Worm (Caenorhabditis elegans) whole organism, L2 larva: ENCODE data around the gene oga-1.

Experiments
- C34F6.9 ChIP-seq: fragments of 150-350 bp; optimal IDR thresholded peaks from 2 replicates; lab custom pipeline; 2014; ENCODE audit warnings: missing biosample characterization, missing genetic modification characterization
- F13H6.1 ChIP-seq: sonication (generic microtip); optimal IDR thresholded peaks from 2 replicates; lab custom pipeline; 2016; ENCODE audit warnings: missing genetic modification characterization, missing compliant biosample characterization
- R02D3.7 ChIP-seq: fragments of 150-350 bp; optimal IDR thresholded peaks from 2 replicates; lab custom pipeline; 2014; ENCODE audit warnings: missing biosample characterization, missing genetic modification characterization
- Y55F3AM.14 ChIP-seq: fragments of 200-800 bp; sonication (Bioruptor generic); optimal IDR thresholded peaks from 2 replicates; lab custom pipeline; 2018; ENCODE audit warnings: mild to moderate bottlenecking, missing genetic modification characterization, missing compliant biosample characterization
- ZK546.5 ChIP-seq: sonication (generic microtip); optimal IDR thresholded peaks from 2 replicates; lab custom pipeline; 2017; ENCODE audit warnings: missing biosample characterization, missing genetic modification characterization
- alr-1 ChIP-seq: fragments of 150-350 bp; optimal IDR thresholded peaks from 2 replicates; lab custom pipeline; 2014; ENCODE audit warnings: missing biosample characterization, missing genetic modification characterization
- aly-2 ChIP-seq: fragments of 150-350 bp; optimal IDR thresholded peaks from 2 replicates; lab custom pipeline; 2014; ENCODE audit warnings: missing biosample characterization, missing genetic modification characterization
- ama-1 ChIP-seq: fragments of 150-350 bp; optimal IDR thresholded peaks from 2 replicates; lab custom pipeline; 2018; ENCODE audit warnings: inconsistent platforms
- blmp-1 ChIP-seq: sonication (generic microtip); optimal IDR thresholded peaks from 2 replicates; lab custom pipeline; 2017; ENCODE audit warnings: missing genetic modification characterization, mild to moderate bottlenecking, missing compliant biosample characterization, antibody characterized with exemption, moderate library complexity; ENCODE audit not compliant: insufficient read depth
- ceh-16 ChIP-seq: fragments of 150-350 bp; optimal IDR thresholded peaks from 2 replicates; lab custom pipeline; 2014; ENCODE audit warnings: missing biosample characterization, missing genetic modification characterization
- ceh-82 ChIP-seq: fragments of 150-350 bp; optimal IDR thresholded peaks from 2 replicates; lab custom pipeline; 2014; ENCODE audit warnings: missing biosample characterization, missing genetic modification characterization
- crh-2 ChIP-seq: sonication (generic microtip); optimal IDR thresholded peaks from 2 replicates; lab custom pipeline; 2017; ENCODE audit warnings: missing biosample characterization, missing genetic modification characterization
- dmd-4 ChIP-seq: sonication (generic microtip); optimal IDR thresholded peaks from 2 replicates; lab custom pipeline; 2017; ENCODE audit warnings: missing biosample characterization, missing genetic modification characterization
- egl-27 ChIP-seq: sonication (generic microtip); optimal IDR thresholded peaks from 3 replicates; lab custom pipeline; 2017; ENCODE audit warnings: missing biosample characterization, missing genetic modification reagents, missing genetic modification characterization
- elt-1 ChIP-seq: fragments of 150-350 bp; optimal IDR thresholded peaks from 2 replicates; lab custom pipeline; 2014; ENCODE audit warnings: missing biosample characterization, missing genetic modification characterization
- elt-3 ChIP-seq: sonication (generic microtip); optimal IDR thresholded peaks from 2 replicates; lab custom pipeline; 2017; ENCODE audit warnings: missing biosample characterization, missing genetic modification characterization
- fos-1 ChIP-seq: fragments of 150-350 bp; optimal IDR thresholded peaks from 2 replicates; lab custom pipeline; 2014; ENCODE audit warnings: missing biosample characterization, missing genetic modification characterization
- gmeb-1 ChIP-seq: fragments of 150-350 bp; optimal IDR thresholded peaks from 2 replicates; lab custom pipeline; 2014; ENCODE audit warnings: missing biosample characterization, missing genetic modification characterization
- lin-11 ChIP-seq: fragments of 150-350 bp; sonication (generic microtip); optimal IDR thresholded peaks from 2 replicates; lab custom pipeline; 2014; ENCODE audit warnings: missing biosample characterization, missing genetic modification characterization, inconsistent platforms, mixed read lengths
- lin-13 ChIP-seq: fragments of 150-350 bp; optimal IDR thresholded peaks from 2 replicates; lab custom pipeline; 2014; ENCODE audit warnings: missing biosample characterization, missing genetic modification reagents, missing genetic modification characterization
- lin-39 ChIP-seq: fragments of 150-350 bp; optimal IDR thresholded peaks from 2 replicates; lab custom pipeline; 2014; ENCODE audit warnings: missing biosample characterization, missing genetic modification reagents, missing genetic modification characterization
- lsy-2 ChIP-seq, 2 experiments: fragments of 150-350 bp in 1 of 2; sonication (generic microtip) in 1 of 2; optimal IDR thresholded peaks; 2 replicates each; lab custom pipeline; 2014 to 2017; ENCODE audit warnings: missing biosample characterization in 2 of 2, missing genetic modification characterization in 2 of 2
- mab-5 ChIP-seq: fragments of 150-350 bp; optimal IDR thresholded peaks from 2 replicates; lab custom pipeline; 2014; ENCODE audit warnings: missing biosample characterization, missing genetic modification characterization
- mbf-1 ChIP-seq: sonication (generic microtip); optimal IDR thresholded peaks from 2 replicates; lab custom pipeline; 2017; ENCODE audit warnings: missing biosample characterization, missing genetic modification characterization
- mdl-1 ChIP-seq, 2 experiments: fragments of 150-350 bp in 1 of 2; sonication (generic microtip) in 1 of 2; optimal IDR thresholded peaks; 2 replicates each; lab custom pipeline; 2017; ENCODE audit warnings: missing biosample characterization in 2 of 2, missing genetic modification characterization in 2 of 2
- nhr-10 ChIP-seq: sonication (generic microtip); optimal IDR thresholded peaks from 2 replicates; lab custom pipeline; 2017; ENCODE audit warnings: missing biosample characterization, missing genetic modification characterization
- nhr-11 ChIP-seq: fragments of 150-350 bp; optimal IDR thresholded peaks from 2 replicates; lab custom pipeline; 2014; ENCODE audit warnings: missing biosample characterization, missing genetic modification characterization
- nhr-12 ChIP-seq: fragments of 150-350 bp; optimal IDR thresholded peaks from 2 replicates; lab custom pipeline; 2014; ENCODE audit warnings: missing biosample characterization, missing genetic modification characterization
- nhr-129 ChIP-seq: fragments of 150-350 bp; optimal IDR thresholded peaks from 2 replicates; lab custom pipeline; 2014; ENCODE audit warnings: missing biosample characterization, missing genetic modification characterization
- nhr-21 ChIP-seq: fragments of 150-350 bp; optimal IDR thresholded peaks from 2 replicates; lab custom pipeline; 2014; ENCODE audit warnings: missing biosample characterization, missing genetic modification characterization
- nhr-23 ChIP-seq: fragments of 150-350 bp; optimal IDR thresholded peaks from 2 replicates; lab custom pipeline; 2014; ENCODE audit warnings: missing biosample characterization, missing genetic modification reagents, missing genetic modification characterization
- nhr-237 ChIP-seq: fragments of 150-350 bp; optimal IDR thresholded peaks from 2 replicates; lab custom pipeline; 2014; ENCODE audit warnings: missing biosample characterization, missing genetic modification characterization
- nhr-25 ChIP-seq: fragments of 150-350 bp; sonication (generic microtip); optimal IDR thresholded peaks from 3 replicates; lab custom pipeline; 2014; ENCODE audit warnings: missing biosample characterization, missing genetic modification characterization
- nhr-6 ChIP-seq: fragments of 150-350 bp; optimal IDR thresholded peaks from 2 replicates; lab custom pipeline; 2014; ENCODE audit warnings: missing biosample characterization, missing genetic modification characterization
- nhr-77 ChIP-seq: fragments of 150-350 bp; optimal IDR thresholded peaks from 2 replicates; lab custom pipeline; 2014; ENCODE audit warnings: missing biosample characterization, missing genetic modification characterization
- peb-1 ChIP-seq: fragments of 150-350 bp; optimal IDR thresholded peaks from 2 replicates; lab custom pipeline; 2014; ENCODE audit warnings: missing biosample characterization, missing genetic modification characterization
- sem-4 ChIP-seq: fragments of 150-350 bp; optimal IDR thresholded peaks from 2 replicates; lab custom pipeline; 2014; ENCODE audit warnings: missing biosample characterization, missing genetic modification reagents, missing genetic modification characterization
- skn-1 ChIP-seq: sonication (generic microtip); optimal IDR thresholded peaks from 2 replicates; lab custom pipeline; 2017; ENCODE audit warnings: missing biosample characterization, missing genetic modification characterization
- sma-3 ChIP-seq: sonication (generic microtip); optimal IDR thresholded peaks from 2 replicates; lab custom pipeline; 2016; ENCODE audit warnings: missing genetic modification reagents, missing genetic modification characterization, missing compliant biosample characterization
- sma-9 ChIP-seq, 2 experiments: fragments of 150-350 bp in 1 of 2; sonication (generic microtip) in 1 of 2; optimal IDR thresholded peaks; 2 replicates each; lab custom pipeline; 2014 to 2016; ENCODE audit warnings: missing genetic modification characterization in 2 of 2, mild to moderate bottlenecking in 1 of 2, missing biosample characterization in 1 of 2, missing compliant biosample characterization in 1 of 2, missing genetic modification reagents in 1 of 2, moderate library complexity in 1 of 2
- snpc-4 ChIP-seq: fragments of 150-350 bp; optimal IDR thresholded peaks from 2 replicates; lab custom pipeline; 2014; ENCODE audit warnings: missing biosample characterization, missing genetic modification characterization
- unc-39 ChIP-seq: fragments of 150-350 bp; optimal IDR thresholded peaks from 2 replicates; lab custom pipeline; 2014; ENCODE audit warnings: missing biosample characterization, missing genetic modification characterization
- unc-55 ChIP-seq: fragments of 150-350 bp; sonication (generic microtip); optimal IDR thresholded peaks from 3 replicates; lab custom pipeline; 2014; ENCODE audit warnings: missing biosample characterization, missing genetic modification reagents, missing genetic modification characterization
- unc-62 ChIP-seq: fragments of 150-350 bp; optimal IDR thresholded peaks from 2 replicates; lab custom pipeline; 2014; ENCODE audit warnings: missing biosample characterization, missing genetic modification reagents, missing genetic modification characterization
- zag-1 ChIP-seq: fragments of 150-350 bp; optimal IDR thresholded peaks from 2 replicates; lab custom pipeline; 2014; ENCODE audit warnings: missing biosample characterization, missing genetic modification characterization
- ztf-1 ChIP-seq: fragments of 200-800 bp; sonication (Bioruptor generic); conservative IDR thresholded peaks from 2 replicates; pipeline ENCODE4 v1.3.6; 2022; ENCODE audit warnings: missing genetic modification characterization, missing compliant biosample characterization
- ztf-11 ChIP-seq: sonication (generic microtip); optimal IDR thresholded peaks from 2 replicates; lab custom pipeline; 2017; ENCODE audit warnings: missing biosample characterization, missing genetic modification characterization
- ztf-4 ChIP-seq: fragments of 150-350 bp; optimal IDR thresholded peaks from 2 replicates; lab custom pipeline; 2014; ENCODE audit warnings: missing biosample characterization, missing genetic modification characterization

Gene oga-1

ce11 chrX:9372987-9373386, 25.8 kb upstream of the oga-1 start:
- no peak for TF ChIP-seq snpc-4 (tag; lab: Kevin White, UChicago)
- no peak for TF ChIP-seq elt-3 (tag; lab: Kevin White, UChicago)
- no peak for TF ChIP-seq mbf-1 (tag; lab: Kevin White, UChicago)
- no peak for TF ChIP-seq mab-5 (tag; lab: Kevin White, UChicago)
- no peak for TF ChIP-seq nhr-11 (tag; lab: Kevin White, UChicago)
- TF ChIP-seq lsy-2 (tag; optimal IDR thresholded peaks at IDR 0.05; lab: Kevin White, UChicago), result peak in 1 of 2 experiments; percentile 26
- no peak for TF ChIP-seq unc-39
- no peak for TF ChIP-seq dmd-4 (tag; lab: Kevin White, UChicago)
- no peak for TF ChIP-seq ztf-4
- TF ChIP-seq egl-27 (tag; lab: Kevin White, UChicago), result no peak
- no peak for TF ChIP-seq skn-1 (tag; lab: Kevin White, UChicago)
- TF ChIP-seq nhr-10 (tag; lab: Kevin White, UChicago), result no peak
- TF ChIP-seq zag-1 (tag; lab: Kevin White, UChicago), result no peak
- TF ChIP-seq sem-4 (tag; lab: Kevin White, UChicago), result no peak
- no peak for TF ChIP-seq nhr-237 (tag; lab: Kevin White, UChicago)
- TF ChIP-seq unc-55 (GFP tag; lab: Kevin White, UChicago), result peak; percentile 34
- TF ChIP-seq gmeb-1, result no peak
- no peak for TF ChIP-seq nhr-25 (tag; lab: Kevin White, UChicago)
- peak; percentile 26 for TF ChIP-seq crh-2 (tag; lab: Kevin White, UChicago)
- TF ChIP-seq sma-9 (GFP tag; optimal IDR thresholded peaks at IDR 0.05; lab: Kevin White, UChicago), result no peak
- TF ChIP-seq sma-9 (tag; optimal IDR thresholded peaks at IDR 0.05; lab: Kevin White, UChicago), result no peak
- TF ChIP-seq ceh-82, result no peak
- no peak for TF ChIP-seq R02D3.7 (tag; lab: Kevin White, UChicago)
- TF ChIP-seq unc-62 (GFP tag; lab: Kevin White, UChicago), result no peak
- peak; percentile 17 for TF ChIP-seq fos-1 (tag; lab: Kevin White, UChicago)
- TF ChIP-seq aly-2 (tag; lab: Kevin White, UChicago), result no peak
- TF ChIP-seq nhr-21 (tag; lab: Kevin White, UChicago), result no peak
- peak; percentile 34 for TF ChIP-seq sma-3 (GFP tag; lab: Kevin White, UChicago)
- TF ChIP-seq ceh-16 (tag; lab: Kevin White, UChicago), result peak; percentile 1
- TF ChIP-seq nhr-6 (tag; lab: Kevin White, UChicago), result no peak
- TF ChIP-seq Y55F3AM.14, result peak; percentile 41
- TF ChIP-seq nhr-12, result no peak
- TF ChIP-seq elt-1, result no peak
- no peak for TF ChIP-seq C34F6.9 (tag; lab: Kevin White, UChicago)
- TF ChIP-seq mdl-1 (tag; optimal IDR thresholded peaks at IDR 0.05; lab: Kevin White, UChicago), result no peak
- TF ChIP-seq lin-11 (tag; lab: Kevin White, UChicago), result no peak
- peak; percentile 30 for TF ChIP-seq lin-13 (GFP tag; lab: Kevin White, UChicago)
- TF ChIP-seq nhr-77 (tag; lab: Kevin White, UChicago), result no peak
- no peak for TF ChIP-seq nhr-23 (tag; lab: Kevin White, UChicago)
- no peak for TF ChIP-seq ZK546.5 (tag; lab: Kevin White, UChicago)
- TF ChIP-seq blmp-1, result no peak
- no peak for TF ChIP-seq ztf-1
- no peak for TF ChIP-seq ztf-11 (tag; lab: Kevin White, UChicago)
- no peak for TF ChIP-seq ama-1 (lab: Kevin White, UChicago)
- TF ChIP-seq nhr-129 (tag; lab: Kevin White, UChicago), result peak; percentile 61
- TF ChIP-seq F13H6.1, result peak; percentile 48
- no peak for TF ChIP-seq lin-39
- TF ChIP-seq alr-1 (tag; lab: Kevin White, UChicago), result no peak
- TF ChIP-seq peb-1 (tag; lab: Kevin White, UChicago), result no peak
